Worm (Caenorhabditis elegans) whole organism, L1 larva: ENCODE results near the gene bud-31.

Experiments used
- aly-2 ChIP-seq: fragments of 150-350 bp; optimal IDR thresholded peaks from 2 replicates; lab custom pipeline; 2014; ENCODE audit warnings: missing biosample characterization, missing genetic modification characterization
- ceh-63 ChIP-seq: fragments of 200-800 bp; sonication (Bioruptor generic); optimal IDR thresholded peaks from 2 replicates; lab custom pipeline; 2018; ENCODE audit warnings: mild to moderate bottlenecking, missing genetic modification characterization, missing compliant biosample characterization
- ceh-82 ChIP-seq, 3 experiments: fragments of 150-350 bp in 1 of 3; sonication (generic microtip) in 2 of 3; optimal IDR thresholded peaks; 2 replicates each; lab custom pipeline; 2014 to 2017; ENCODE audit warnings: missing biosample characterization in 3 of 3, missing genetic modification characterization in 3 of 3
- ceh-88 ChIP-seq: fragments of 200-800 bp; sonication (Bioruptor generic); IDR thresholded peaks from 2 replicates; pipeline ENCODE4 v1.3.6; 2022; ENCODE audit warnings: missing genetic modification characterization, missing compliant biosample characterization
- ces-1 ChIP-seq: fragments of 150-350 bp; optimal IDR thresholded peaks from 2 replicates; lab custom pipeline; 2014; ENCODE audit warnings: missing biosample characterization, missing genetic modification reagents, missing genetic modification characterization
- dpl-1 ChIP-seq, 3 experiments: fragments of 150-350 bp in 2 of 3; sonication (generic microtip) in 1 of 3; optimal IDR thresholded peaks; 2 replicates each; lab custom pipeline; 2014 to 2017; ENCODE audit warnings: missing biosample characterization in 3 of 3, missing genetic modification characterization in 3 of 3, missing genetic modification reagents in 3 of 3
- dsc-1 ChIP-seq: sonication (generic microtip); optimal IDR thresholded peaks from 2 replicates; lab custom pipeline; 2016; ENCODE audit warnings: mild to moderate bottlenecking, missing genetic modification characterization, missing compliant biosample characterization
- egl-13 ChIP-seq: sonication (generic microtip); optimal IDR thresholded peaks from 2 replicates; lab custom pipeline; 2016; ENCODE audit warnings: missing genotype, missing genetic modification reagents, missing genetic modification characterization, missing compliant biosample characterization
- elt-2 ChIP-seq: sonication (generic microtip); optimal IDR thresholded peaks from 2 replicates; lab custom pipeline; 2016; ENCODE audit warnings: missing genetic modification characterization, mild to moderate bottlenecking, inconsistent platforms, missing compliant biosample characterization, missing genetic modification reagents
- fkh-10 ChIP-seq: sonication (generic microtip); optimal IDR thresholded peaks from 2 replicates; lab custom pipeline; 2017; ENCODE audit warnings: missing biosample characterization, missing genetic modification reagents, missing genetic modification characterization
- fkh-8 ChIP-seq: sonication (generic microtip); optimal IDR thresholded peaks from 2 replicates; lab custom pipeline; 2016; ENCODE audit warnings: mild to moderate bottlenecking, missing genetic modification characterization, missing compliant biosample characterization
- fos-1 ChIP-seq: fragments of 150-350 bp; optimal IDR thresholded peaks from 2 replicates; lab custom pipeline; 2014; ENCODE audit warnings: missing biosample characterization, missing genetic modification characterization
- hlh-17 ChIP-seq: fragments of 200-800 bp; sonication (Bioruptor generic); optimal IDR thresholded peaks from 2 replicates; lab custom pipeline; 2018; ENCODE audit warnings: missing genetic modification characterization, mild to moderate bottlenecking, missing compliant biosample characterization, moderate library complexity, borderline replicate concordance
- hpl-2 ChIP-seq: fragments of 150-350 bp; optimal IDR thresholded peaks from 2 replicates; lab custom pipeline; 2014; ENCODE audit warnings: missing biosample characterization, missing genetic modification reagents, missing genetic modification characterization
- irx-1 ChIP-seq: sonication (generic microtip); optimal IDR thresholded peaks from 2 replicates; lab custom pipeline; 2016; ENCODE audit warnings: missing genetic modification characterization, missing compliant biosample characterization
- jun-1 ChIP-seq: fragments of 150-350 bp; optimal IDR thresholded peaks from 2 replicates; lab custom pipeline; 2014; ENCODE audit warnings: missing biosample characterization, missing genetic modification reagents, missing genetic modification characterization
- lin-13 ChIP-seq: fragments of 150-350 bp; optimal IDR thresholded peaks from 2 replicates; lab custom pipeline; 2014; ENCODE audit warnings: missing biosample characterization, missing genetic modification reagents, missing genetic modification characterization
- lin-15B ChIP-seq: fragments of 150-350 bp; sonication (generic microtip); optimal IDR thresholded peaks from 3 replicates; lab custom pipeline; 2014; ENCODE audit warnings: missing biosample characterization, missing genetic modification characterization
- lin-35 ChIP-seq, 2 experiments: fragments of 150-350 bp; optimal IDR thresholded peaks; 2 replicates each; lab custom pipeline; 2014; ENCODE audit warnings: missing biosample characterization in 2 of 2, missing genetic modification characterization in 2 of 2, missing genetic modification reagents in 2 of 2
- lin-39 ChIP-seq: fragments of 150-350 bp; optimal IDR thresholded peaks from 2 replicates; lab custom pipeline; 2014; ENCODE audit warnings: missing biosample characterization, missing genetic modification reagents, missing genetic modification characterization
- lir-3 ChIP-seq: sonication (generic microtip); optimal IDR thresholded peaks from 2 replicates; lab custom pipeline; 2016; ENCODE audit warnings: mild to moderate bottlenecking, missing genetic modification characterization, moderate library complexity, missing compliant biosample characterization; ENCODE audit not compliant: poor library complexity
- lsy-2 ChIP-seq, 2 experiments: fragments of 150-350 bp; optimal IDR thresholded peaks; 2 replicates each; lab custom pipeline; 2014; ENCODE audit warnings: missing biosample characterization in 2 of 2, missing genetic modification characterization in 2 of 2
- mab-9 ChIP-seq: fragments of 200-800 bp; sonication (Bioruptor generic); IDR thresholded peaks from 2 replicates; pipeline ENCODE4 v1.3.6; 2022; ENCODE audit warnings: missing genetic modification reagents, missing genetic modification characterization, missing compliant biosample characterization
- mep-1 ChIP-seq: fragments of 150-350 bp; optimal IDR thresholded peaks from 2 replicates; lab custom pipeline; 2014; ENCODE audit warnings: missing biosample characterization, missing genetic modification characterization
- nhr-11 ChIP-seq: fragments of 150-350 bp; optimal IDR thresholded peaks from 2 replicates; lab custom pipeline; 2014; ENCODE audit warnings: missing biosample characterization, missing genetic modification characterization
- nhr-19 ChIP-seq: fragments of 200-800 bp; sonication (Bioruptor generic); conservative IDR thresholded peaks from 2 replicates; pipeline ENCODE4 v1.3.6; 2022; ENCODE audit warnings: missing genetic modification characterization, missing compliant biosample characterization
- nhr-20 ChIP-seq: sonication (generic microtip); optimal IDR thresholded peaks from 2 replicates; lab custom pipeline; 2016; ENCODE audit warnings: mild to moderate bottlenecking, missing genetic modification characterization, missing compliant biosample characterization
- nhr-47 ChIP-seq: sonication (generic microtip); optimal IDR thresholded peaks from 2 replicates; lab custom pipeline; 2016; ENCODE audit warnings: mild to moderate bottlenecking, missing genetic modification characterization, moderate library complexity, missing compliant biosample characterization
- nhr-71 ChIP-seq: sonication (generic microtip); optimal IDR thresholded peaks from 2 replicates; lab custom pipeline; 2016; ENCODE audit warnings: mild to moderate bottlenecking, missing genetic modification characterization, moderate library complexity, missing compliant biosample characterization
- nhr-77 ChIP-seq: fragments of 150-350 bp; optimal IDR thresholded peaks from 2 replicates; lab custom pipeline; 2014; ENCODE audit warnings: missing biosample characterization, missing genetic modification characterization
- nhr-90 ChIP-seq: sonication (generic microtip); optimal IDR thresholded peaks from 2 replicates; lab custom pipeline; 2016; ENCODE audit warnings: mild to moderate bottlenecking, missing genetic modification characterization, missing compliant biosample characterization; ENCODE audit not compliant: poor library complexity
- pqm-1 ChIP-seq: sonication (generic microtip); optimal IDR thresholded peaks from 3 replicates; lab custom pipeline; 2017; ENCODE audit warnings: missing biosample characterization, missing genetic modification characterization
- skn-1 ChIP-seq: fragments of 150-350 bp; optimal IDR thresholded peaks from 2 replicates; lab custom pipeline; 2014; ENCODE audit warnings: missing biosample characterization, missing genetic modification characterization
- snpc-4 ChIP-seq: fragments of 150-350 bp; optimal IDR thresholded peaks from 2 replicates; lab custom pipeline; 2014; ENCODE audit warnings: missing biosample characterization, missing genetic modification characterization
- snu-23 ChIP-seq: sonication (generic microtip); optimal IDR thresholded peaks from 2 replicates; lab custom pipeline; 2016; ENCODE audit warnings: missing genetic modification characterization, missing compliant biosample characterization
- sox-4 ChIP-seq: sonication (generic microtip); optimal IDR thresholded peaks from 2 replicates; lab custom pipeline; 2016; ENCODE audit warnings: missing genetic modification characterization, missing compliant biosample characterization
- sup-37 ChIP-seq: fragments of 200-800 bp; sonication (Bioruptor generic); optimal IDR thresholded peaks from 2 replicates; lab custom pipeline; 2018; ENCODE audit warnings: mild to moderate bottlenecking, missing genetic modification characterization, missing compliant biosample characterization
- swsn-7 ChIP-seq: sonication (generic microtip); optimal IDR thresholded peaks from 2 replicates; lab custom pipeline; 2016; ENCODE audit warnings: missing genetic modification characterization, missing compliant biosample characterization
- tbx-2 ChIP-seq: sonication (generic microtip); optimal IDR thresholded peaks from 2 replicates; lab custom pipeline; 2016; ENCODE audit warnings: missing genetic modification characterization, missing compliant biosample characterization
- tlp-1 ChIP-seq: fragments of 150-350 bp; optimal IDR thresholded peaks from 2 replicates; lab custom pipeline; 2014; ENCODE audit warnings: missing biosample characterization, missing genetic modification characterization
- unc-86 ChIP-seq: sonication (generic microtip); optimal IDR thresholded peaks from 2 replicates; lab custom pipeline; 2016; ENCODE audit warnings: missing genetic modification characterization, missing compliant biosample characterization
- xbp-1 ChIP-seq: sonication (generic microtip); optimal IDR thresholded peaks from 2 replicates; lab custom pipeline; 2016; ENCODE audit warnings: missing genetic modification characterization, missing compliant biosample characterization
- zip-4 ChIP-seq: fragments of 200-800 bp; sonication (Bioruptor generic); optimal IDR thresholded peaks from 2 replicates; lab custom pipeline; 2018; ENCODE audit warnings: mild to moderate bottlenecking, missing genetic modification characterization, moderate library complexity, missing compliant biosample characterization
- ztf-11 ChIP-seq, 2 experiments: sonication (generic microtip); optimal IDR thresholded peaks; 2 replicates each; lab custom pipeline; 2016 to 2017; ENCODE audit warnings: missing genetic modification characterization in 2 of 2, missing biosample characterization in 1 of 2, missing compliant biosample characterization in 1 of 2
- ztf-4 ChIP-seq: fragments of 150-350 bp; optimal IDR thresholded peaks from 2 replicates; lab custom pipeline; 2014; ENCODE audit warnings: missing biosample characterization, missing genetic modification characterization

The bud-31 gene

DNA sequence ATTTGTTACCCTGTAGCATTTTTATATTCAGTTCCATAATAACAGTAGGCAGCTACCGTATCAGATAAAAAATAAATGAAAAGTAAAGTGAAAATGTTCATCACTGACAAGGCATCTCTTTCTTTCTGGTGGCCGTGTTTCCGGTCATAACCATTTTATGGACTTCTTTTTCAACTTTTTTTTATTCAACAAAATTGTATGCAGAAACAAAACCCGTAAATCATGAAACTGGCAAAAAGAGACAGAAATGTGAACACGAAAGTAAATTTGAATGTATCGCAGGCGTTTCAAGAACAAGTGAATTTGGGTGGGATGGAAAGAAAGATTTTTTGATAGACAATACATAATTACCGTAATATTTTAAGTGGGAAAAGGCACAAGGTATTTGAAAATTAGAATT is 28.8 kb upstream of the bud-31 start, which contains the start of gene clec-162:
Gene clec-162 (minus strand): TSS at position 101 of the 400 bp plus-strand sequence.
- TF ChIP-seq nhr-11 (tag; lab: Kevin White, UChicago) = no peak
- TF ChIP-seq mab-9 (GFP tag; lab: Robert Waterston, UW) = no peak
- TF ChIP-seq lsy-2 (tag; optimal IDR thresholded peaks at IDR 0.05; lab: Kevin White, UChicago) = no peak
- TF ChIP-seq zip-4 = no peak
- no peak for TF ChIP-seq ztf-4

DNA sequence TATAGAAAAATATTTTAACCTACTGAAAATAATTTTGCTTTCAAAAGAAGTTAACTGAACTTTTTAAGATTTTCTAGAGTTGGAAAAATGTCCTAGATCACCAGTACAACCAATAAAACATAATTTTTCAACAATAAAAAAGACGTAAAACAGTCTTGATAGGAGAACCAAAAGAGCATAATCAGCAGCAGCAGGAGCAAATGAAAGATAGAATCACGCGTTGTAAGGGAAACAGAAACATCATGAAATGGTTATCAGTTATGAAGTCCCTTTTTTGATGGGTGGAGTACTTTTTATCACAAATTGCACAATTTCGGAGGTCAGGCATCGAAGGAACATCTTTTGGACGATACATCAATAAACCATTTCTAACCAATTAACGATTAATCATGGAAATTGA is 25.7 kb upstream of the bud-31 start:
- TF ChIP-seq nhr-77 (tag; lab: Kevin White, UChicago) = no peak
- no peak for TF ChIP-seq lir-3 (tag; lab: Kevin White, UChicago)
- TF ChIP-seq lin-35 (GFP tag; optimal IDR thresholded peaks at IDR 0.05; lab: Kevin White, UChicago) = peak in 1 of 2 experiments; percentile 26
- peak; percentile 59 for TF ChIP-seq tlp-1 (tag; lab: Kevin White, UChicago)
- TF ChIP-seq nhr-71 = peak; percentile 8
- TF ChIP-seq elt-2 (tag; lab: Kevin White, UChicago) = peak; percentile 91
- TF ChIP-seq pqm-1 (tag; lab: Kevin White, UChicago) = peak; percentile 44
- peak; percentile 5 for TF ChIP-seq nhr-20 (tag; lab: Kevin White, UChicago)
- TF ChIP-seq, all 84 proteins: peak for 6

DNA sequence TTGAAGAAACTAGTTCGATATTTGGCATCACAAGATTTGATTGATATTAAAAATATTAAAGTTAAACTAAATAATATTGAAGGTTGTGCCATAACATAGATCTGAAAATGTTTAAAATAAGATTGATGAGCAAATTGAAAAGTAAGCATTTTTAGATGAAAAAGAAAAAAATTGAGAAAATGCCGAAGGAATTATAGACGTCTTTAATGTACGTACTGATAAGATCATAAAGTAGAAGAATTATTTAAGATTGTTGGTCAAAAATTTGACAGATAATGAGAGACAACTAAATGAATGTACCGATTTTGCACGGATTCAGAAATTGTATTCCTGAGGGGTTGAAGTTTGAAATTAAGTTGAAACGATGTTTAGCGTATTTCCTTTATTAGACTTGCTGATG is 23.9 kb upstream of the bud-31 start, which contains the start of gene ncx-7:
Gene ncx-7 (minus strand): TSS at position 101 of the 400 bp plus-strand sequence.
- TF ChIP-seq dsc-1 (tag; lab: Kevin White, UChicago) (no peak), elt-2 (tag; lab: Kevin White, UChicago) (peak; percentile 39), lin-35 (GFP tag; optimal IDR thresholded peaks at IDR 0.05; lab: Kevin White, UChicago) (no peak)

DNA sequence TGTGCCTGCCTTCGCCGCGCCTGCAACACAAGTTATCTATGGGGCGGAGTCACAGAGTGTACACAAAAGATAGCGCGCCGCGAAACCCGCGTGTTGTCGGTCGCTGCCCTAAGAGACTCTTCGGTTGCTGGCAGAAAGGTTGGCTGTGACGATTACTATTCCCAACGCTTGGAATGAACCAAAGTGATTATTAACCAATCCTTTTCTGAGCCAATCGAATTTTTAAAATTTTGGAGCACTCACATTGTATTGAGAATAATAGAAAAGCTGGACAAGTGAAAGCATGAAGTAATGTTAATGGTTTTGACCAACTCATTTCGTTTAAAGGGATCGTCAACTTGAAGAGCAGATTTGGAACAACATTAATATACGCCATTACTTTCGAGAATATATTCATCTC is 20.9 kb upstream of the bud-31 start:
- peak in 1 of 2 experiments; percentile 37 for TF ChIP-seq ztf-11 (tag; optimal IDR thresholded peaks at IDR 0.05; lab: Kevin White, UChicago)
- peak; percentile 55 for TF ChIP-seq sup-37 (GFP tag; lab: Kevin White, UChicago)
- peak; percentile 84 for TF ChIP-seq nhr-47
- TF ChIP-seq sox-4 (tag; lab: Kevin White, UChicago) = no peak
- TF ChIP-seq nhr-77 (tag; lab: Kevin White, UChicago) = peak; percentile 40
- TF ChIP-seq skn-1 (tag; lab: Kevin White, UChicago) = no peak
- TF ChIP-seq snpc-4 (tag; lab: Kevin White, UChicago) = peak; percentile 99
- TF ChIP-seq fkh-8 (tag; lab: Kevin White, UChicago) = no peak
- peak; percentile 44 for TF ChIP-seq fos-1 (tag; lab: Kevin White, UChicago)
- TF ChIP-seq ces-1 (GFP tag; lab: Kevin White, UChicago) = no peak
- TF ChIP-seq hlh-17 (GFP tag; lab: Kevin White, UChicago) = no peak
- peak; percentile 88 for TF ChIP-seq nhr-19 (GFP tag; lab: Robert Waterston, UW)
- peak; percentile 71 for TF ChIP-seq irx-1 (tag; lab: Kevin White, UChicago)
- no peak for TF ChIP-seq fkh-10 (GFP tag; lab: Kevin White, UChicago)
- TF ChIP-seq hpl-2 (GFP tag; lab: Kevin White, UChicago) = peak; percentile 34
- TF ChIP-seq lin-39 (tag; lab: Kevin White, UChicago) = peak; percentile 56
- no peak for TF ChIP-seq pqm-1 (tag; lab: Kevin White, UChicago)
- peak; percentile 24 for TF ChIP-seq ztf-4
- TF ChIP-seq tbx-2 (tag; lab: Kevin White, UChicago) = peak; percentile 60
- peak; percentile 62; the same call in 1 of the 2 replicates for TF ChIP-seq ceh-88 (GFP tag; lab: Robert Waterston, UW)
- TF ChIP-seq egl-13 (tag; lab: Kevin White, UChicago) = peak; percentile 20
- peak; percentile 91 for TF ChIP-seq nhr-90 (tag; lab: Kevin White, UChicago)
- TF ChIP-seq lin-15B (tag; lab: Kevin White, UChicago) = peak; percentile 35
- TF ChIP-seq lin-13 (GFP tag; lab: Kevin White, UChicago) = no peak
- TF ChIP-seq ceh-63 (GFP tag; lab: Kevin White, UChicago) = no peak
- TF ChIP-seq swsn-7 (tag; lab: Kevin White, UChicago) = peak; percentile 78
- TF ChIP-seq aly-2 = peak; percentile 77
- peak; percentile 58 for TF ChIP-seq xbp-1 (tag; lab: Kevin White, UChicago)
- TF ChIP-seq mab-9 (GFP tag; lab: Robert Waterston, UW) = no peak
- peak; percentile 64 for TF ChIP-seq zip-4
- peak; percentile 14 for TF ChIP-seq mep-1 (tag; lab: Kevin White, UChicago)
- peak; percentile 81 for TF ChIP-seq snu-23 (GFP tag; lab: Kevin White, UChicago)
- TF ChIP-seq ceh-82 (tag; optimal IDR thresholded peaks at IDR 0.05; lab: Kevin White, UChicago) = peak; percentile 43 to 56 (median 48)
- TF ChIP-seq dpl-1 (GFP tag; optimal IDR thresholded peaks at IDR 0.05; lab: Kevin White, UChicago) = peak; percentile 7 to 46 (median 25)
- peak; percentile 80 for TF ChIP-seq nhr-20 (tag; lab: Kevin White, UChicago)
- peak; percentile 4 for TF ChIP-seq jun-1 (tag; lab: Kevin White, UChicago)
- peak; percentile 32 for TF ChIP-seq unc-86 (tag; lab: Kevin White, UChicago)
